Fruit fly (Drosophila melanogaster) whole organism, embryonic: Measurements from ENCODE around the gene BckdhA.

Experiments used
- ATbp ChIP-seq: fragments of 200-800 bp; sonication (Bioruptor generic); optimal IDR thresholded peaks from 2 replicates; lab custom pipeline; 2017; ENCODE audit warnings: missing biosample characterization, mild to moderate bottlenecking, missing genetic modification characterization, missing genetic modification reagents
- B-H1 ChIP-seq: fragments of 200-800 bp; sonication (Bioruptor generic); IDR thresholded peaks from 3 replicates; pipeline ENCODE4 v1.3.6; 2022; ENCODE audit warnings: missing biosample characterization, missing genetic modification characterization
- CG1024 ChIP-seq: fragments of 200-800 bp; sonication (Bioruptor generic); IDR thresholded peaks from 2 replicates; pipeline ENCODE4 v1.3.6; 2022; ENCODE audit warnings: missing biosample characterization, missing genetic modification characterization
- CG10321 ChIP-seq: fragments of 200-800 bp; sonication (Bioruptor generic); IDR thresholded peaks from 2 replicates; pipeline ENCODE4 v1.3.6; 2022; ENCODE audit warnings: missing biosample characterization, missing genetic modification characterization
- CG10366 ChIP-seq: fragments of 200-800 bp; sonication (Bioruptor generic); IDR thresholded peaks from 2 replicates; pipeline ENCODE4 v1.3.6; 2022; ENCODE audit warnings: missing biosample characterization, missing genetic modification characterization
- CG10431 ChIP-seq: fragments of 200-800 bp; sonication (Bioruptor generic); optimal IDR thresholded peaks from 3 replicates; lab custom pipeline; 2018; ENCODE audit warnings: missing biosample characterization, mild to moderate bottlenecking, missing genetic modification characterization
- CG10959 ChIP-seq: fragments of 200-800 bp; sonication (Bioruptor generic); IDR thresholded peaks from 2 replicates; pipeline ENCODE4 v1.3.6; 2022; ENCODE audit warnings: missing biosample characterization, missing genetic modification characterization
- CG11504 ChIP-seq: fragments of 200-800 bp; sonication (Bioruptor generic); optimal IDR thresholded peaks from 3 replicates; lab custom pipeline; 2019; ENCODE audit warnings: missing biosample characterization, mild to moderate bottlenecking, missing genetic modification characterization, moderate library complexity
- CG12236 ChIP-seq: fragments of 200-800 bp; sonication (Bioruptor generic); optimal IDR thresholded peaks from 2 replicates; lab custom pipeline; 2016; ENCODE audit warnings: missing biosample characterization, missing genetic modification characterization
- CG12744 ChIP-seq: fragments of 200-800 bp; sonication (Bioruptor generic); optimal IDR thresholded peaks from 2 replicates; lab custom pipeline; 2016; ENCODE audit warnings: missing biosample characterization, missing genetic modification characterization
- CG12769 ChIP-seq: fragments of 200-800 bp; sonication (Bioruptor generic); optimal IDR thresholded peaks from 2 replicates; lab custom pipeline; 2019; ENCODE audit warnings: missing biosample characterization, mild to moderate bottlenecking, missing genetic modification characterization, moderate library complexity
- CG12942 ChIP-seq: fragments of 200-800 bp; sonication (Bioruptor generic); optimal IDR thresholded peaks from 3 replicates; lab custom pipeline; 2016; ENCODE audit warnings: missing biosample characterization, missing genetic modification characterization
- CG13123 ChIP-seq: fragments of 200-800 bp; sonication (Bioruptor generic); optimal IDR thresholded peaks from 2 replicates; lab custom pipeline; 2016; ENCODE audit warnings: missing biosample characterization, missing genetic modification characterization
- CG14667 ChIP-seq: fragments of 200-800 bp; sonication (Bioruptor generic); IDR thresholded peaks from 2 replicates; pipeline ENCODE4 v1.3.6; 2022; ENCODE audit warnings: missing biosample characterization, missing genetic modification characterization
- CG15073 ChIP-seq: fragments of 200-800 bp; sonication (Bioruptor generic); optimal IDR thresholded peaks from 2 replicates; lab custom pipeline; 2016; ENCODE audit warnings: missing biosample characterization, missing genetic modification characterization
- CG15514 ChIP-seq: fragments of 200-800 bp; sonication (Bioruptor generic); optimal IDR thresholded peaks from 3 replicates; lab custom pipeline; 2017; ENCODE audit warnings: missing biosample characterization, missing genetic modification characterization, mild to moderate bottlenecking, moderate library complexity, missing genetic modification reagents
- CG16779 ChIP-seq: fragments of 200-800 bp; sonication (Bioruptor generic); IDR thresholded peaks from 2 replicates; pipeline ENCODE4 v1.3.6; 2022; ENCODE audit warnings: missing biosample characterization, missing genetic modification characterization
- CG16813 ChIP-seq: fragments of 200-800 bp; sonication (Bioruptor generic); IDR thresholded peaks from 3 replicates; pipeline ENCODE4 v1.3.6; 2022; ENCODE audit warnings: missing biosample characterization, missing genetic modification characterization; ENCODE audit not compliant: partially characterized antibody
- CG2120 ChIP-seq: fragments of 200-800 bp; sonication (Bioruptor generic); optimal IDR thresholded peaks from 3 replicates; lab custom pipeline; 2016; ENCODE audit warnings: missing biosample characterization, missing genetic modification characterization
- CG31441 ChIP-seq: fragments of 200-800 bp; sonication (Bioruptor generic); IDR thresholded peaks from 2 replicates; pipeline ENCODE4 v1.3.6; 2022; ENCODE audit warnings: missing biosample characterization, missing genetic modification characterization
- CG4328 ChIP-seq: fragments of 200-800 bp; sonication (Bioruptor generic); optimal IDR thresholded peaks from 3 replicates; lab custom pipeline; 2017; ENCODE audit warnings: missing biosample characterization, missing genetic modification reagents, missing genetic modification characterization
- CG4820 ChIP-seq: fragments of 200-800 bp; sonication (Bioruptor generic); optimal IDR thresholded peaks from 3 replicates; lab custom pipeline; 2016; ENCODE audit warnings: missing biosample characterization, missing genetic modification characterization
- CG6272 ChIP-seq: fragments of 200-800 bp; sonication (Bioruptor generic); IDR thresholded peaks from 2 replicates; pipeline ENCODE4 v1.3.6; 2022; ENCODE audit warnings: missing biosample characterization, missing genetic modification characterization
- CG8359 ChIP-seq: fragments of 200-800 bp; sonication (Bioruptor generic); optimal IDR thresholded peaks from 2 replicates; lab custom pipeline; 2017; ENCODE audit warnings: missing biosample characterization, mild to moderate bottlenecking, missing genetic modification characterization, borderline replicate concordance
- CG8924 ChIP-seq: fragments of 200-800 bp; optimal IDR thresholded peaks from 3 replicates; lab custom pipeline; 2019; ENCODE audit warnings: missing biosample characterization, mild to moderate bottlenecking, missing genetic modification characterization, moderate library complexity
- D ChIP-seq, 2 experiments: fragments of 200-800 bp in 1 of 2; fragments of >200 bp in 1 of 2; sonication (Bioruptor generic) in 1 of 2; optimal IDR thresholded peaks; 2 replicates in 1 of 2; 3 replicates in 1 of 2; lab custom pipeline; 2017; ENCODE audit warnings: mild to moderate bottlenecking in 1 of 2, missing biosample characterization in 1 of 2, missing genetic modification characterization in 1 of 2, missing genetic modification reagents in 1 of 2
- Dad ChIP-seq: fragments of 200-800 bp; sonication (Bioruptor generic); optimal IDR thresholded peaks from 3 replicates; lab custom pipeline; 2016; ENCODE audit warnings: missing biosample characterization, missing genetic modification characterization
- E2f1 ChIP-seq: fragments of 200-800 bp; sonication (Bioruptor generic); IDR thresholded peaks from 2 replicates; pipeline ENCODE4 v1.3.6; 2022; ENCODE audit warnings: missing biosample characterization, missing genetic modification characterization
- Eip74EF ChIP-seq, 2 experiments: fragments of 200-800 bp in 1 of 2; fragments of >200 bp in 1 of 2; sonication (Bioruptor generic) in 1 of 2; optimal IDR thresholded peaks; 2 replicates each; lab custom pipeline; 2017 to 2019; ENCODE audit warnings: missing biosample characterization in 2 of 2, missing genetic modification characterization in 2 of 2, mild to moderate bottlenecking in 1 of 2, moderate library complexity in 1 of 2
- Elba2 ChIP-seq: fragments of 200-800 bp; sonication (Bioruptor generic); optimal IDR thresholded peaks from 3 replicates; lab custom pipeline; 2016; ENCODE audit warnings: missing biosample characterization, missing genetic modification characterization
- HHEX ChIP-seq: fragments of 200-800 bp; sonication (Bioruptor generic); optimal IDR thresholded peaks from 3 replicates; lab custom pipeline; 2017; ENCODE audit warnings: missing biosample characterization, mild to moderate bottlenecking, missing genetic modification characterization, missing genetic modification reagents
- Hand ChIP-seq: fragments of 200-800 bp; sonication (Bioruptor generic); optimal IDR thresholded peaks from 2 replicates; lab custom pipeline; 2017; ENCODE audit warnings: mild to moderate bottlenecking, missing biosample characterization, missing genetic modification reagents, missing genetic modification characterization
- HmgD ChIP-seq: fragments of 200-800 bp; sonication (Bioruptor generic); optimal IDR thresholded peaks from 3 replicates; lab custom pipeline; 2016; ENCODE audit warnings: missing biosample characterization, missing genetic modification characterization
- Hr3 ChIP-seq: fragments of 200-800 bp; sonication (Bioruptor generic); optimal IDR thresholded peaks from 3 replicates; lab custom pipeline; 2016; ENCODE audit warnings: missing biosample characterization, missing genetic modification characterization
- Ravus ChIP-seq: fragments of 200-800 bp; sonication (Bioruptor generic); IDR thresholded peaks from 2 replicates; pipeline ENCODE4 v1.3.6; 2022; ENCODE audit warnings: missing biosample characterization, missing genetic modification characterization
- Sin3A ChIP-seq: fragments of >200 bp; optimal IDR thresholded peaks from 2 replicates; lab custom pipeline; 2018
- Usf ChIP-seq: fragments of 200-800 bp; sonication (Bioruptor generic); optimal IDR thresholded peaks from 2 replicates; lab custom pipeline; 2017; ENCODE audit warnings: missing genotype, missing biosample characterization, missing genetic modification characterization
- Xrp1 ChIP-seq: fragments of 200-800 bp; sonication (Bioruptor generic); IDR thresholded peaks from 2 replicates; pipeline ENCODE4 v1.3.6; 2022; ENCODE audit warnings: missing biosample characterization, missing genetic modification characterization
- bbx ChIP-seq: fragments of 200-800 bp; sonication (Bioruptor generic); IDR thresholded peaks from 2 replicates; pipeline ENCODE4 v1.3.6; 2022; ENCODE audit warnings: missing biosample characterization, missing genetic modification characterization; ENCODE audit not compliant: partially characterized antibody
- bowl ChIP-seq: fragments of 200-800 bp; sonication (Bioruptor generic); IDR thresholded peaks from 2 replicates; pipeline ENCODE4 v1.3.6; 2022; ENCODE audit warnings: missing biosample characterization, missing genetic modification characterization
- dm ChIP-seq: fragments of 200-800 bp; sonication (Bioruptor generic); optimal IDR thresholded peaks from 3 replicates; lab custom pipeline; 2016; ENCODE audit warnings: missing biosample characterization, missing genetic modification characterization
- grn ChIP-seq: fragments of 200-800 bp; sonication (Bioruptor generic); optimal IDR thresholded peaks from 3 replicates; lab custom pipeline; 2017; ENCODE audit warnings: missing biosample characterization, missing genetic modification characterization
- gsb ChIP-seq: fragments of 200-800 bp; sonication (Bioruptor generic); IDR thresholded peaks from 2 replicates; pipeline ENCODE4 v1.3.6; 2022; ENCODE audit warnings: missing biosample characterization, missing genetic modification characterization
- hbn ChIP-seq: fragments of 200-800 bp; sonication (Bioruptor generic); IDR thresholded peaks from 2 replicates; pipeline ENCODE4 v1.3.6; 2022; ENCODE audit warnings: missing biosample characterization, missing genetic modification characterization; ENCODE audit not compliant: partially characterized antibody
- nom ChIP-seq: fragments of 200-800 bp; sonication (Bioruptor generic); optimal IDR thresholded peaks from 2 replicates; lab custom pipeline; 2017; ENCODE audit warnings: missing biosample characterization, missing genetic modification characterization, mild to moderate bottlenecking, moderate library complexity, missing genetic modification reagents
- odd ChIP-seq: fragments of 200-800 bp; sonication (Bioruptor generic); optimal IDR thresholded peaks from 2 replicates; lab custom pipeline; 2017; ENCODE audit warnings: missing biosample characterization, mild to moderate bottlenecking, missing genetic modification characterization
- org-1 ChIP-seq: fragments of 200-800 bp; sonication (Bioruptor generic); optimal IDR thresholded peaks from 2 replicates; lab custom pipeline; 2017; ENCODE audit warnings: missing biosample characterization, missing genetic modification characterization
- sens ChIP-seq: fragments of 200-800 bp; sonication (Bioruptor generic); peaks from one replicate; lab custom pipeline; 2016; ENCODE audit warnings: missing biosample characterization, missing genetic modification characterization
- sima ChIP-seq: fragments of 200-800 bp; sonication (Bioruptor generic); optimal IDR thresholded peaks from 2 replicates; lab custom pipeline; 2016; ENCODE audit warnings: missing biosample characterization, missing genetic modification characterization
- so ChIP-seq: fragments of 200-800 bp; sonication (Bioruptor generic); IDR thresholded peaks from 3 replicates; pipeline ENCODE4 v1.3.6; 2022; ENCODE audit warnings: missing biosample characterization, missing genetic modification characterization
- tna ChIP-seq: fragments of 200-800 bp; sonication (Bioruptor generic); IDR thresholded peaks from 2 replicates; pipeline ENCODE4 v1.3.6; 2022; ENCODE audit warnings: missing biosample characterization, missing genetic modification characterization; ENCODE audit not compliant: partially characterized antibody

The BckdhA gene

DNA sequence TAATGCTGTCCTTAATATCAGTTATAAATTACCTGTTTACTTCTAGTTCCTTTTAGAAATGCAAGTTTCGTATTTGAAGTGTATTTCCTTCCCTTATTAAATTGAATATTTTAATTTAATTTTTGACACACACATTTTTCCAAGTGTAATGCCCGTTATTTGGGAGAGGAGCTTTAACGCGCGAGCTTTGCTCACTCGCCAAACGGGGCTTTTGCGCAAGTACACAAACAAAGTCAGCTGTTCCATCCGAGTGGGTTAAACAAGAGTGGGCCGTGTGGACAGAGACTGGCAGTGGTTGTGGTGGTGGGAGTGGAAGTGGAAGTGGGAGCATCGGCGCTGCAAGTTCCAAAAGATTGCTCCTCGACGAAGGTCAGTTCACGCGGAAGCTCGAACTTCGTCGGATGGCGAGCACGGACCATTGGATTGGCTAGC, 25.5 kb downstream of the BckdhA start, which contains the start of gene CG8301 (continued):
- no peak for TF ChIP-seq Hand (GFP tag; lab: Kevin White, UChicago)
- TF ChIP-seq CG1024 (GFP tag; lab: Robert Waterston, UW), result no peak
- no peak for TF ChIP-seq CG10959 (GFP tag; lab: Robert Waterston, UW)
- TF ChIP-seq CG12744 (GFP tag; lab: Kevin White, UChicago), result peak; percentile 4
- no peak for TF ChIP-seq Elba2 (GFP tag; lab: Kevin White, UChicago)
- TF ChIP-seq HmgD (GFP tag; lab: Kevin White, UChicago), result no peak
- TF ChIP-seq Ravus (GFP tag; lab: Robert Waterston, UW), result no peak
- no peak for TF ChIP-seq gsb (GFP tag; lab: Robert Waterston, UW)
- TF ChIP-seq CG14667, result no peak
- TF ChIP-seq CG15514 (GFP tag; lab: Kevin White, UChicago), result peak; percentile 48
- no peak for TF ChIP-seq so (GFP tag; lab: Robert Waterston, UW)
- no peak for TF ChIP-seq HHEX (GFP tag; lab: Kevin White, UChicago)
- TF ChIP-seq sima, result no peak
- peak; percentile 1 for TF ChIP-seq ATbp (GFP tag; lab: Kevin White, UChicago)
- TF ChIP-seq hbn (GFP tag; lab: Robert Waterston, UW), result no peak
- TF ChIP-seq E2f1 (GFP tag; lab: Robert Waterston, UW), result no peak
- no peak for TF ChIP-seq nom (GFP tag; lab: Kevin White, UChicago)
- TF ChIP-seq Eip74EF (GFP tag; optimal IDR thresholded peaks at IDR 0.05; lab: Kevin White, UChicago), result no peak
- TF ChIP-seq CG16779 (GFP tag; lab: Robert Waterston, UW), result peak; percentile 69; the same call in 1 of the 2 replicates
- TF ChIP-seq Usf (GFP tag; lab: Kevin White, UChicago), result no peak
- no peak for TF ChIP-seq CG10321 (GFP tag; lab: Robert Waterston, UW)
- 0 out of 3 replicates have a peak, but pooled peaks have one; percentile 14 for TF ChIP-seq B-H1 (GFP tag; lab: Robert Waterston, UW)
- TF ChIP-seq bbx (GFP tag; lab: Robert Waterston, UW), result no peak; the same call in 1 of the 2 replicates
- no peak for TF ChIP-seq D (optimal IDR thresholded peaks at IDR 0.05; lab: Kevin White, UChicago)
- TF ChIP-seq D (GFP tag; optimal IDR thresholded peaks at IDR 0.05; lab: Kevin White, UChicago), result no peak
- TF ChIP-seq Dad (GFP tag; lab: Kevin White, UChicago), result no peak
- TF ChIP-seq CG12769 (tag; lab: Kevin White, UChicago), result peak; percentile 43
- peak; percentile 7 for TF ChIP-seq org-1 (GFP tag; lab: Kevin White, UChicago)
- TF ChIP-seq CG16813 (GFP tag; lab: Robert Waterston, UW), result no peak
- peak; percentile 45; the same call in 1 of the 2 replicates for TF ChIP-seq CG10366 (GFP tag; lab: Robert Waterston, UW)
- TF ChIP-seq CG12942 (GFP tag; lab: Kevin White, UChicago), result no peak
- TF ChIP-seq tna (GFP tag; lab: Robert Waterston, UW), result no peak
- no peak for TF ChIP-seq odd (GFP tag; lab: Kevin White, UChicago)
- TF ChIP-seq sens (GFP tag; lab: Kevin White, UChicago), result peak; percentile 72
- TF ChIP-seq CG12236, result no peak
- no peak for TF ChIP-seq grn
- TF ChIP-seq CG8359 (GFP tag; lab: Kevin White, UChicago), result no peak
- peak; percentile 60 for TF ChIP-seq CG2120 (GFP tag; lab: Kevin White, UChicago)
- TF ChIP-seq CG4820, result no peak
- TF ChIP-seq CG31441, result peak; percentile 46
- TF ChIP-seq CG15073, result no peak
- TF ChIP-seq Hr3 (GFP tag; lab: Kevin White, UChicago), result no peak
- TF ChIP-seq CG13123 (GFP tag; lab: Kevin White, UChicago), result no peak
- TF ChIP-seq Sin3A (lab: Kevin White, UChicago), result no peak
- TF ChIP-seq CG6272, result no peak
- no peak for TF ChIP-seq dm (GFP tag; lab: Kevin White, UChicago)
- peak; percentile 31 for TF ChIP-seq CG8924
- no peak for TF ChIP-seq CG11504 (tag; lab: Kevin White, UChicago)
- 0 out of 2 replicates have a peak, but pooled peaks have one; percentile 17 for TF ChIP-seq Xrp1 (GFP tag; lab: Robert Waterston, UW)
- no peak for TF ChIP-seq CG10431 (GFP tag; lab: Kevin White, UChicago)
- TF ChIP-seq bowl (GFP tag; lab: Robert Waterston, UW), result no peak
- no peak for TF ChIP-seq CG4328 (GFP tag; lab: Kevin White, UChicago)
